Fruit fly (Drosophila melanogaster): ENCODE results near the gene CG33673.

Gene CG33673

dm6 chr2L:1981726-1982367 lies 35.3 kb upstream of the CG33673 start, which contains the start of gene CG7289 (continued):
- peak; percentile 20 for TF ChIP-seq CG7786 (GFP tag; optimal IDR thresholded peaks at IDR 0.05)
- TF ChIP-seq CG2202 (tag; optimal IDR thresholded peaks at IDR 0.05) = no peak
- no peak for TF ChIP-seq CG33557 (GFP tag; optimal IDR thresholded peaks at IDR 0.05)
- no peak for TF ChIP-seq dan (GFP tag; IDR thresholded peaks at IDR 0.05)
- no peak for TF ChIP-seq CG31224 (GFP tag; IDR thresholded peaks at IDR 0.05)
- no peak for TF ChIP-seq CG10267 (tag; optimal IDR thresholded peaks at IDR 0.05)
- no peak for TF ChIP-seq fru (optimal IDR thresholded peaks at IDR 0.05)
- TF ChIP-seq sd (tag; optimal IDR thresholded peaks at IDR 0.05) = no peak
- TF ChIP-seq rib (GFP tag; IDR thresholded peaks at IDR 0.05) = no peak
- TF ChIP-seq Xbp1 (GFP tag; optimal IDR thresholded peaks at IDR 0.05) = peak; percentile 25
- TF ChIP-seq Hr51 (GFP tag; optimal IDR thresholded peaks at IDR 0.05) = no peak
- no peak for TF ChIP-seq CG2199 (GFP tag; IDR thresholded peaks at IDR 0.05)
- peak; percentile 46 for TF ChIP-seq CG2116 (GFP tag; optimal IDR thresholded peaks at IDR 0.05)
- TF ChIP-seq CG6272 (GFP tag; IDR thresholded peaks at IDR 0.05) = no peak
- no peak for TF ChIP-seq bcd (GFP tag; optimal IDR thresholded peaks at IDR 0.05)
- no peak for TF ChIP-seq CG5953 (GFP tag; IDR thresholded peaks at IDR 0.05)
- TF ChIP-seq sob (GFP tag; IDR thresholded peaks at IDR 0.05) = no peak
- no peak for TF ChIP-seq NfI (GFP tag; optimal IDR thresholded peaks at IDR 0.05)
- no peak for TF ChIP-seq br (optimal IDR thresholded peaks at IDR 0.05)
- TF ChIP-seq CG32532 (GFP tag; IDR thresholded peaks at IDR 0.05) = peak; percentile 22; the same call in 1 of the 2 replicates
- no peak for TF ChIP-seq BtbVII (GFP tag; optimal IDR thresholded peaks at IDR 0.05)
- TF ChIP-seq bigmax (GFP tag; optimal IDR thresholded peaks at IDR 0.05) = no peak
- peak; percentile 22 for TF ChIP-seq HmgZ (tag; optimal IDR thresholded peaks at IDR 0.05)
- peak; percentile 67 for TF ChIP-seq BEAF-32 (GFP tag; optimal IDR thresholded peaks at IDR 0.05)
- TF ChIP-seq Oli (tag; optimal IDR thresholded peaks at IDR 0.05) = no peak
- TF ChIP-seq CG16813 (GFP tag; IDR thresholded peaks at IDR 0.05; ENCODE audit: partially characterized antibody) = peak; percentile 59
- TF ChIP-seq Nf-YB (GFP tag; optimal IDR thresholded peaks at IDR 0.05) = no peak

- TF ChIP-seq onecut (GFP tag; IDR thresholded peaks at IDR 0.05) = no peak
- no peak for TF ChIP-seq nau (GFP tag; optimal IDR thresholded peaks at IDR 0.05)
- TF ChIP-seq CG10147 (GFP tag; optimal IDR thresholded peaks at IDR 0.05) = peak; percentile 5
- TF ChIP-seq schlank (tag; optimal IDR thresholded peaks at IDR 0.05) = no peak
- no peak for TF ChIP-seq CG1529 (GFP tag; optimal IDR thresholded peaks at IDR 0.05)
- no peak for TF ChIP-seq NK7.1 (GFP tag; optimal IDR thresholded peaks at IDR 0.05)
- no peak for TF ChIP-seq kay (GFP tag; optimal IDR thresholded peaks at IDR 0.05)
- peak; percentile 18 for TF ChIP-seq CG33557 (GFP tag; optimal IDR thresholded peaks at IDR 0.05)
- no peak for TF ChIP-seq CG15479 (GFP tag; optimal IDR thresholded peaks at IDR 0.05)
- TF ChIP-seq az2 (GFP tag; optimal IDR thresholded peaks at IDR 0.05) = peak; percentile 16
- no peak for TF ChIP-seq CG12744 (GFP tag; optimal IDR thresholded peaks at IDR 0.05)
- TF ChIP-seq CG7556 (GFP tag; optimal IDR thresholded peaks at IDR 0.05) = no peak
- no peak for TF ChIP-seq ken (GFP tag; IDR thresholded peaks at IDR 0.05)
- no peak for TF ChIP-seq CG11504 (tag; optimal IDR thresholded peaks at IDR 0.05)
- TF ChIP-seq MBD-R2 (GFP tag; IDR thresholded peaks at IDR 0.05) = peak; percentile 84
- TF ChIP-seq sr (GFP tag; IDR thresholded peaks at IDR 0.05) = no peak
- TF ChIP-seq lmd (GFP tag; IDR thresholded peaks at IDR 0.05) = no peak
- no peak for TF ChIP-seq HLHmδ (GFP tag; optimal IDR thresholded peaks at IDR 0.05)
- peak; percentile 29 for TF ChIP-seq Nf-YC (tag; optimal IDR thresholded peaks at IDR 0.05)
- TF ChIP-seq ac (GFP tag; optimal IDR thresholded peaks at IDR 0.05) = no peak
- TF ChIP-seq tll (GFP tag; optimal IDR thresholded peaks at IDR 0.05) = no peak
- TF ChIP-seq CG13624 (GFP tag; optimal IDR thresholded peaks at IDR 0.05) = no peak
- TF ChIP-seq CG9609 (GFP tag; optimal IDR thresholded peaks at IDR 0.05) = no peak
- TF ChIP-seq sens (GFP tag) = peak; percentile 81
- no peak for TF ChIP-seq CG15601 (tag; optimal IDR thresholded peaks at IDR 0.05)
Observed at dm6 chr2L:1980708-1981339, 34.3 kb upstream of the CG33673 start, which contains the start of the genes CG15356 and CG15362. Gene CG15356, minus strand, starts transcription at chr2L:1980755. Gene CG15362, plus strand, starts transcription at chr2L:1981176.
